Fruit fly (Drosophila melanogaster): ENCODE results near the gene strat.

The strat gene

DNA sequence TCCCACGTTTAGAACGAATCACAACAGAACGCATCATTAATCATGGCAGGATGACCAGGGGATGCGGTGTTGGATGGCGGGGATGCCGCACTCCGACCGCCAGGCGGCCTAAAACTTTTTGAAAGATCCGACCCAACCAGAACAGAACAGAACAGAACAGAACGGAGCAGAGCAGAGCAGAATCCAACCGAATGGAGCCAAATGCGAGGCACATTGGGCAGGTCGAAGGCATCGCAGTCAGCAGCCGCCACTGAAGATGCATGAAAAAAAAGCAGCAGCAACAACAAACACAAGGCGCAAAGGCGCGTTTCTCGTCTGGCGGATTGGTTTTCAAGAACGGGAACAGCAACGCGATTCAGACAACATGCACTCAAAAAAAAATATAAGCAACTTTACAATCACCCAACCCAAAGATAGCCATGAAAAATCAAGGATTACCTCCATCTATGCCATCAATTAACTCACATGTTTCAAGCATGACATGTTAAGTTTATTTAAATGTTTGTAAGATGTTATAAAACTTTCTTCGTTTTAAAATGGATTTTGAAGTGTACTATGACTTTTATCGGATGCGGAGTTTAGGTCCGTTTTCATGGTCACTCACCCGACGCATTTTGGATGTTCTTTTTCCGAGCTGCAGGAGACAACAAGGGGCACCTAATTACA, 40.6 kb upstream of the strat start (continued):
- TF ChIP-seq peb (GFP tag; IDR thresholded peaks at IDR 0.05) (peak; percentile 42; the same call in 1 of the 2 replicates), dmrt99B (tag; optimal IDR thresholded peaks at IDR 0.05) (peak; percentile 59), Hr51 (GFP tag; optimal IDR thresholded peaks at IDR 0.05) (peak; percentile 12 to 48), Opbp (GFP tag; IDR thresholded peaks at IDR 0.05; ENCODE audit: partially characterized antibody) (no peak), CG14050 (GFP tag; IDR thresholded peaks at IDR 0.05) (no peak), ewg (GFP tag; optimal IDR thresholded peaks at IDR 0.05) (peak; percentile 44), p53 (GFP tag; optimal IDR thresholded peaks at IDR 0.05) (no peak), CG34224 (GFP tag; IDR thresholded peaks at IDR 0.05; ENCODE audit: partially characterized antibody) (no peak), cato (GFP tag; optimal IDR thresholded peaks at IDR 0.05; ENCODE audit: borderline replicate concordance) (peak; percentile 10), scrt (GFP tag; optimal IDR thresholded peaks at IDR 0.05) (peak; percentile 12), CG10462 (GFP tag; optimal IDR thresholded peaks at IDR 0.05) (peak; percentile 51), CG18011 (GFP tag; optimal IDR thresholded peaks at IDR 0.05) (no peak), seq (GFP tag; IDR thresholded peaks at IDR 0.05) (no peak), jing (GFP tag; optimal IDR thresholded peaks at IDR 0.05) (peak; percentile 58), CG33213 (GFP tag; optimal IDR thresholded peaks at IDR 0.05) (peak; percentile 60), tll (GFP tag; optimal IDR thresholded peaks at IDR 0.05) (no peak), Med (GFP tag) (peak; percentile 91), lbe (GFP tag; optimal IDR thresholded peaks at IDR 0.05) (peak; percentile 94), sug (tag; optimal IDR thresholded peaks at IDR 0.05) (no peak), CG43689 (GFP tag; IDR thresholded peaks at IDR 0.05) (no peak), CG6765 (GFP tag; optimal IDR thresholded peaks at IDR 0.05) (no peak), Chrac-16 (GFP tag; optimal IDR thresholded peaks at IDR 0.05) (peak; percentile 73), caup (GFP tag; optimal IDR thresholded peaks at IDR 0.05; ENCODE audit: severe bottlenecking) (no peak), Taf1 (GFP tag; IDR thresholded peaks at IDR 0.05) (no peak), Bdp1 (GFP tag; optimal IDR thresholded peaks at IDR 0.05) (peak; percentile 37), MBD-R2 (GFP tag; IDR thresholded peaks at IDR 0.05) (no peak), exex (tag; optimal IDR thresholded peaks at IDR 0.05) (no peak), CG6254 (GFP tag; optimal IDR thresholded peaks at IDR 0.05) (peak; percentile 75), Usf (GFP tag; optimal IDR thresholded peaks at IDR 0.05) (peak; percentile 29), disco-r (GFP tag; optimal IDR thresholded peaks at IDR 0.05) (peak; percentile 17), da (GFP tag; optimal IDR thresholded peaks at IDR 0.05) (no peak), stwl (tag; optimal IDR thresholded peaks at IDR 0.05) (no peak), CG14014 (GFP tag; IDR thresholded peaks at IDR 0.05) (no peak), CG7786 (GFP tag; optimal IDR thresholded peaks at IDR 0.05) (peak; percentile 47), pho (GFP tag; optimal IDR thresholded peaks at IDR 0.05) (no peak), Dbx (GFP tag; IDR thresholded peaks at IDR 0.05) (no peak), Hey (tag; optimal IDR thresholded peaks at IDR 0.05) (no peak), CG11093 (GFP tag; IDR thresholded peaks at IDR 0.05) (no peak), CG15601 (tag; optimal IDR thresholded peaks at IDR 0.05) (peak; percentile 84), fru (optimal IDR thresholded peaks at IDR 0.05) (no peak), onecut (GFP tag; IDR thresholded peaks at IDR 0.05) (peak; percentile 63), sens (GFP tag) (peak; percentile 98), CG4404 (GFP tag; IDR thresholded peaks at IDR 0.05) (peak; percentile 77), CG10274 (GFP tag; optimal IDR thresholded peaks at IDR 0.05) (no peak), Nf-YC (tag; optimal IDR thresholded peaks at IDR 0.05) (no peak), CG4282 (GFP tag; optimal IDR thresholded peaks at IDR 0.05) (no peak), luna (GFP tag; optimal IDR thresholded peaks at IDR 0.05) (no peak), zfh1 (GFP tag; IDR thresholded peaks at IDR 0.05) (peak; percentile 86), Mes4 (GFP tag; optimal IDR thresholded peaks at IDR 0.05) (peak; percentile 69), Max (GFP tag; optimal IDR thresholded peaks at IDR 0.05) (peak; percentile 32)

All from whole organism, embryonic.